Worm (Caenorhabditis elegans) whole organism, L3 larva: ENCODE measurements around the gene ulp-1.

Experiments used
- ZK546.5 ChIP-seq: sonication (generic microtip); optimal IDR thresholded peaks from 2 replicates; lab custom pipeline; 2017; ENCODE audit warnings: missing biosample characterization, missing genetic modification characterization
- aly-2 ChIP-seq: fragments of 150-350 bp; optimal IDR thresholded peaks from 2 replicates; lab custom pipeline; 2014; ENCODE audit warnings: missing biosample characterization, missing genetic modification characterization
- ama-1 ChIP-seq: fragments of 150-350 bp; optimal IDR thresholded peaks from 2 replicates; lab custom pipeline; 2018
- ceh-16 ChIP-seq: sonication (generic microtip); optimal IDR thresholded peaks from 2 replicates; lab custom pipeline; 2017; ENCODE audit warnings: missing biosample characterization, missing genetic modification characterization
- ceh-28 ChIP-seq: fragments of 150-350 bp; optimal IDR thresholded peaks from 2 replicates; lab custom pipeline; 2014; ENCODE audit warnings: missing biosample characterization, missing genetic modification reagents, missing genetic modification characterization
- ceh-82 ChIP-seq: fragments of 150-350 bp; optimal IDR thresholded peaks from 2 replicates; lab custom pipeline; 2014; ENCODE audit warnings: missing biosample characterization, missing genetic modification characterization
- ceh-9 ChIP-seq: sonication (generic microtip); optimal IDR thresholded peaks from 2 replicates; lab custom pipeline; 2018; ENCODE audit warnings: missing biosample characterization, missing genetic modification characterization
- egl-27 ChIP-seq: sonication (generic microtip); optimal IDR thresholded peaks from 4 replicates; lab custom pipeline; 2017; ENCODE audit warnings: missing biosample characterization, missing genetic modification reagents, missing genetic modification characterization
- egl-5 ChIP-seq: fragments of 150-350 bp; optimal IDR thresholded peaks from 2 replicates; lab custom pipeline; 2017; ENCODE audit warnings: missing biosample characterization, missing genetic modification reagents, missing genetic modification characterization, inconsistent platforms
- elt-1 ChIP-seq: fragments of 150-350 bp; optimal IDR thresholded peaks from 2 replicates; lab custom pipeline; 2014; ENCODE audit warnings: missing biosample characterization, missing genetic modification characterization
- elt-2 ChIP-seq: sonication (generic microtip); optimal IDR thresholded peaks from 2 replicates; lab custom pipeline; 2016; ENCODE audit warnings: missing genetic modification reagents, mild to moderate bottlenecking, missing genetic modification characterization, missing compliant biosample characterization
- elt-3 ChIP-seq, 3 experiments: fragments of 150-350 bp in 1 of 3; sonication (generic microtip) in 2 of 3; optimal IDR thresholded peaks; 2 replicates in 2 of 3; 4 replicates in 1 of 3; lab custom pipeline; 2014 to 2017; ENCODE audit warnings: missing biosample characterization in 3 of 3, missing genetic modification characterization in 3 of 3
- fkh-2 ChIP-seq: fragments of 150-350 bp; optimal IDR thresholded peaks from 2 replicates; lab custom pipeline; 2014; ENCODE audit warnings: missing biosample characterization, missing genetic modification reagents, missing genetic modification characterization
- jun-1 ChIP-seq: fragments of 150-350 bp; optimal IDR thresholded peaks from 2 replicates; lab custom pipeline; 2014; ENCODE audit warnings: missing biosample characterization, missing genetic modification reagents, missing genetic modification characterization
- lsy-12 ChIP-seq: sonication (generic microtip); optimal IDR thresholded peaks from 2 replicates; lab custom pipeline; 2016; ENCODE audit warnings: mild to moderate bottlenecking, missing genetic modification characterization, missing compliant biosample characterization
- mml-1 ChIP-seq: fragments of 150-350 bp; sonication (generic microtip); optimal IDR thresholded peaks from 3 replicates; lab custom pipeline; 2014; ENCODE audit warnings: missing biosample characterization, missing genetic modification characterization
- nhr-12 ChIP-seq: fragments of 150-350 bp; optimal IDR thresholded peaks from 2 replicates; lab custom pipeline; 2014; ENCODE audit warnings: missing biosample characterization, missing genetic modification characterization
- nhr-23 ChIP-seq: fragments of 150-350 bp; optimal IDR thresholded peaks from 2 replicates; lab custom pipeline; 2014; ENCODE audit warnings: missing biosample characterization, missing genetic modification reagents, missing genetic modification characterization
- nhr-25 ChIP-seq: sonication (generic microtip); optimal IDR thresholded peaks from 2 replicates; lab custom pipeline; 2017; ENCODE audit warnings: missing biosample characterization, missing genetic modification characterization
- nhr-28 ChIP-seq: fragments of 150-350 bp; optimal IDR thresholded peaks from 2 replicates; lab custom pipeline; 2014; ENCODE audit warnings: missing biosample characterization, missing genetic modification characterization
- nhr-43 ChIP-seq: sonication (generic microtip); optimal IDR thresholded peaks from 2 replicates; lab custom pipeline; 2016; ENCODE audit warnings: mild to moderate bottlenecking, missing genetic modification characterization, missing compliant biosample characterization; ENCODE audit not compliant: poor library complexity, severe bottlenecking
- nhr-76 ChIP-seq: fragments of 150-350 bp; sonication (generic microtip); optimal IDR thresholded peaks from 5 replicates; lab custom pipeline; 2014; ENCODE audit warnings: missing biosample characterization, missing genetic modification characterization
- pha-4 ChIP-seq: fragments of 150-350 bp; optimal IDR thresholded peaks from 2 replicates; lab custom pipeline; 2014; ENCODE audit warnings: missing biosample characterization, missing genetic modification reagents, missing genetic modification characterization
- pqm-1 ChIP-seq: fragments of 150-350 bp; optimal IDR thresholded peaks from 2 replicates; lab custom pipeline; 2017; ENCODE audit warnings: missing biosample characterization, missing genetic modification characterization, inconsistent platforms
- skn-1 ChIP-seq: fragments of 150-350 bp; optimal IDR thresholded peaks from 2 replicates; lab custom pipeline; 2014; ENCODE audit warnings: missing biosample characterization, missing genetic modification characterization
- snpc-4 ChIP-seq: fragments of 150-350 bp; optimal IDR thresholded peaks from 2 replicates; lab custom pipeline; 2014; ENCODE audit warnings: missing biosample characterization, missing genetic modification characterization
- tbx-2 ChIP-seq: sonication (generic microtip); optimal IDR thresholded peaks from 2 replicates; lab custom pipeline; 2016; ENCODE audit warnings: mild to moderate bottlenecking, missing genetic modification characterization, missing compliant biosample characterization
- unc-39 ChIP-seq: sonication (generic microtip); optimal IDR thresholded peaks from 4 replicates; lab custom pipeline; 2017; ENCODE audit warnings: missing biosample characterization, missing genetic modification characterization
- unc-62 ChIP-seq: fragments of 150-350 bp; sonication (generic microtip); optimal IDR thresholded peaks from 4 replicates; lab custom pipeline; 2014; ENCODE audit warnings: missing biosample characterization, missing genetic modification reagents, missing genetic modification characterization
- zag-1 ChIP-seq: fragments of 150-350 bp; optimal IDR thresholded peaks from 2 replicates; lab custom pipeline; 2014; ENCODE audit warnings: missing biosample characterization, missing genetic modification characterization
- ztf-4 ChIP-seq: fragments of 150-350 bp; optimal IDR thresholded peaks from 2 replicates; lab custom pipeline; 2014; ENCODE audit warnings: missing biosample characterization, missing genetic modification characterization

ulp-1 gene

ce11 chrIII:5201267-5201666 is 31.7 kb upstream of the ulp-1 start:
- TF ChIP-seq elt-3 (tag; optimal IDR thresholded peaks at IDR 0.05; lab: Kevin White, UChicago) (peak in 2 of 3 experiments; percentile 42 to 64), jun-1 (tag; lab: Kevin White, UChicago) (peak; percentile 45), lsy-12 (no peak), ceh-28 (tag; lab: Kevin White, UChicago) (peak; percentile 2), aly-2 (tag; lab: Kevin White, UChicago) (no peak), unc-39 (no peak), pha-4 (tag; lab: Kevin White, UChicago) (peak; percentile 76), elt-2 (tag; lab: Kevin White, UChicago) (peak; percentile 97), nhr-28 (tag; lab: Kevin White, UChicago) (no peak), pqm-1 (tag; lab: Kevin White, UChicago) (peak; percentile 98), ceh-9 (tag; lab: Kevin White, UChicago) (no peak), nhr-12 (tag; lab: Kevin White, UChicago) (no peak), nhr-23 (tag; lab: Kevin White, UChicago) (peak; percentile 9)

- TF ChIP-seq pqm-1 (tag; lab: Kevin White, UChicago) (peak; percentile 52), elt-3 (tag; optimal IDR thresholded peaks at IDR 0.05; lab: Kevin White, UChicago) (no peak), elt-1 (tag; lab: Kevin White, UChicago) (no peak), ama-1 (lab: Kevin White, UChicago) (no peak), nhr-76 (tag; lab: Kevin White, UChicago) (no peak), egl-5 (tag; lab: Kevin White, UChicago) (no peak), snpc-4 (tag; lab: Kevin White, UChicago) (no peak), elt-2 (tag; lab: Kevin White, UChicago) (peak; percentile 49), fkh-2 (tag; lab: Kevin White, UChicago) (no peak), nhr-25 (tag; lab: Kevin White, UChicago) (no peak), nhr-23 (tag; lab: Kevin White, UChicago) (no peak), egl-27 (tag; lab: Kevin White, UChicago) (no peak), unc-39 (no peak), mml-1 (tag; lab: Kevin White, UChicago) (no peak), ztf-4 (tag; lab: Kevin White, UChicago) (no peak), pha-4 (tag; lab: Kevin White, UChicago) (peak; percentile 68), unc-62 (no peak), jun-1 (tag; lab: Kevin White, UChicago) (peak; percentile 38), nhr-43 (no peak)
Measured at ce11 chrIII:5200349-5200748, 30.8 kb upstream of the ulp-1 start.

- no peak for TF ChIP-seq unc-39
- no peak for TF ChIP-seq ceh-16 (tag; lab: Kevin White, UChicago)
- no peak for TF ChIP-seq aly-2 (tag; lab: Kevin White, UChicago)
- no peak for TF ChIP-seq tbx-2
- no peak for TF ChIP-seq mml-1 (tag; lab: Kevin White, UChicago)
- no peak for TF ChIP-seq skn-1 (tag; lab: Kevin White, UChicago)
Measured at ce11 chrIII:5199577-5199976, 30.0 kb upstream of the ulp-1 start, which contains the start of gene emb-8. TSS of gene emb-8 (minus strand) at chrIII:5199677.

- TF ChIP-seq nhr-76 (tag; lab: Kevin White, UChicago) = no peak
- no peak for TF ChIP-seq zag-1
- TF ChIP-seq nhr-43 = peak; percentile 19
- TF ChIP-seq nhr-28 (tag; lab: Kevin White, UChicago) = no peak
- peak; percentile 69 for TF ChIP-seq ama-1 (lab: Kevin White, UChicago)
- peak; percentile 31 for TF ChIP-seq nhr-25 (tag; lab: Kevin White, UChicago)
- no peak for TF ChIP-seq skn-1 (tag; lab: Kevin White, UChicago)
- peak in 1 of 3 experiments; percentile 71 for TF ChIP-seq elt-3 (tag; optimal IDR thresholded peaks at IDR 0.05; lab: Kevin White, UChicago)
- no peak for TF ChIP-seq ceh-9 (tag; lab: Kevin White, UChicago)
- peak; percentile 52 for TF ChIP-seq elt-2 (tag; lab: Kevin White, UChicago)
Measured at ce11 chrIII:5196298-5197045, 26.9 kb upstream of the ulp-1 start.

- peak; percentile 12 for TF ChIP-seq ceh-28 (tag; lab: Kevin White, UChicago)
- TF ChIP-seq ZK546.5 (tag; lab: Kevin White, UChicago) = no peak
- no peak for TF ChIP-seq ceh-82 (tag; lab: Kevin White, UChicago)
Measured at ce11 chrIII:5195690-5196089, 26.1 kb upstream of the ulp-1 start, which contains the start of gene moc-6. TSS of gene moc-6 (plus strand) at chrIII:5195990.
